Fruit fly (Drosophila melanogaster) whole organism, embryonic: Measurements from ENCODE around the gene nonC.

Source experiments
- Atf3 ChIP-seq: fragments of 200-800 bp; sonication (Bioruptor generic); optimal IDR thresholded peaks from 3 replicates; lab custom pipeline; 2016; ENCODE audit warnings: missing biosample characterization, missing genetic modification characterization
- Bgb ChIP-seq: fragments of 200-800 bp; sonication (Bioruptor generic); IDR thresholded peaks from 2 replicates; pipeline ENCODE4 v1.3.6; 2022; ENCODE audit warnings: missing biosample characterization, missing genetic modification characterization; ENCODE audit not compliant: partially characterized antibody
- C15 ChIP-seq: fragments of 200-800 bp; sonication (Bioruptor generic); IDR thresholded peaks from 3 replicates; pipeline ENCODE4 v1.3.6; 2022; ENCODE audit warnings: missing biosample characterization, missing genetic modification characterization
- CG11723 ChIP-seq: fragments of 200-800 bp; sonication (Bioruptor generic); optimal IDR thresholded peaks from 2 replicates; lab custom pipeline; 2017; ENCODE audit warnings: missing biosample characterization, mild to moderate bottlenecking, missing genetic modification characterization
- CG12219 ChIP-seq: fragments of 200-800 bp; sonication (Bioruptor generic); optimal IDR thresholded peaks from 3 replicates; lab custom pipeline; 2018; ENCODE audit warnings: missing biosample characterization, mild to moderate bottlenecking, missing genetic modification characterization
- CG13624 ChIP-seq: fragments of 200-800 bp; sonication (Bioruptor generic); optimal IDR thresholded peaks from 2 replicates; lab custom pipeline; 2016; ENCODE audit warnings: missing biosample characterization, missing genetic modification characterization
- CG15073 ChIP-seq: fragments of 200-800 bp; sonication (Bioruptor generic); optimal IDR thresholded peaks from 2 replicates; lab custom pipeline; 2016; ENCODE audit warnings: missing biosample characterization, missing genetic modification characterization
- CG15479 ChIP-seq: fragments of 200-800 bp; sonication (Bioruptor generic); optimal IDR thresholded peaks from 3 replicates; lab custom pipeline; 2019; ENCODE audit warnings: missing biosample characterization, mild to moderate bottlenecking, missing genetic modification characterization, moderate library complexity
- CG17385 ChIP-seq: fragments of 200-800 bp; sonication (Bioruptor generic); optimal IDR thresholded peaks from 3 replicates; lab custom pipeline; 2018; ENCODE audit warnings: missing biosample characterization, mild to moderate bottlenecking, missing genetic modification characterization
- CG1792 ChIP-seq: fragments of 200-800 bp; sonication (Bioruptor generic); optimal IDR thresholded peaks from 2 replicates; lab custom pipeline; 2016; ENCODE audit warnings: missing biosample characterization, missing genetic modification characterization
- CG18011 ChIP-seq: fragments of 200-800 bp; sonication (Bioruptor generic); optimal IDR thresholded peaks from 2 replicates; lab custom pipeline; 2017; ENCODE audit warnings: missing biosample characterization, missing genetic modification characterization, mild to moderate bottlenecking, moderate library complexity, missing genotype
- CG30403 ChIP-seq: fragments of 200-800 bp; sonication (Bioruptor generic); optimal IDR thresholded peaks from 3 replicates; lab custom pipeline; 2016; ENCODE audit warnings: missing biosample characterization, missing genetic modification characterization
- CG3281 ChIP-seq: fragments of 200-800 bp; sonication (Bioruptor generic); optimal IDR thresholded peaks from 3 replicates; lab custom pipeline; 2017; ENCODE audit warnings: missing biosample characterization, mild to moderate bottlenecking, missing genetic modification characterization
- CG5953 ChIP-seq: fragments of 200-800 bp; sonication (Bioruptor generic); IDR thresholded peaks from 2 replicates; pipeline ENCODE4 v1.3.6; 2022; ENCODE audit warnings: missing biosample characterization, missing genetic modification characterization
- CG6854 ChIP-seq: fragments of 200-800 bp; sonication (Bioruptor generic); optimal IDR thresholded peaks from 3 replicates; lab custom pipeline; 2017; ENCODE audit warnings: missing biosample characterization, mild to moderate bottlenecking, missing genetic modification characterization
- CG8290 ChIP-seq, 3 experiments: fragments of 200-800 bp; sonication (Bioruptor generic); optimal IDR thresholded peaks; 2 replicates each; lab custom pipeline; 2016 to 2019; ENCODE audit warnings: missing biosample characterization in 3 of 3, missing genetic modification characterization in 3 of 3, mild to moderate bottlenecking in 2 of 3, moderate library complexity in 1 of 3
- CG9797 ChIP-seq: fragments of 200-800 bp; sonication (Bioruptor generic); optimal IDR thresholded peaks from 3 replicates; lab custom pipeline; 2018; ENCODE audit warnings: missing biosample characterization, mild to moderate bottlenecking, missing genetic modification characterization
- CG9932 ChIP-seq: fragments of 200-800 bp; sonication (Bioruptor generic); IDR thresholded peaks from 2 replicates; pipeline ENCODE4 v1.3.6; 2022; ENCODE audit warnings: missing biosample characterization, missing genetic modification characterization
- Dad ChIP-seq: fragments of 200-800 bp; sonication (Bioruptor generic); optimal IDR thresholded peaks from 3 replicates; lab custom pipeline; 2016; ENCODE audit warnings: missing biosample characterization, missing genetic modification characterization
- Doc3 ChIP-seq: fragments of 200-800 bp; sonication (Bioruptor generic); IDR thresholded peaks from 3 replicates; pipeline ENCODE4 v1.3.6; 2022; ENCODE audit warnings: missing biosample characterization, missing genetic modification characterization; ENCODE audit not compliant: partially characterized antibody
- Dp ChIP-seq: fragments of 200-800 bp; sonication (Bioruptor generic); optimal IDR thresholded peaks from 2 replicates; lab custom pipeline; 2018; ENCODE audit warnings: missing biosample characterization, mild to moderate bottlenecking, missing genetic modification characterization, moderate library complexity
- Dref ChIP-seq: fragments of 200-800 bp; sonication (Bioruptor generic); IDR thresholded peaks from 2 replicates; pipeline ENCODE4 v1.3.6; 2022; ENCODE audit warnings: missing biosample characterization, missing genetic modification characterization
- Neu2 ChIP-seq: fragments of 200-800 bp; sonication (Bioruptor generic); optimal IDR thresholded peaks from 3 replicates; lab custom pipeline; 2016; ENCODE audit warnings: missing biosample characterization, missing genetic modification characterization, borderline replicate concordance
- Nf-YB ChIP-seq: fragments of 200-800 bp; sonication (Bioruptor generic); optimal IDR thresholded peaks from 3 replicates; lab custom pipeline; 2019; ENCODE audit warnings: missing biosample characterization, mild to moderate bottlenecking, missing genetic modification characterization, moderate library complexity
- Sin3A ChIP-seq: fragments of >200 bp; optimal IDR thresholded peaks from 2 replicates; lab custom pipeline; 2018
- ato ChIP-seq: fragments of 200-800 bp; sonication (Bioruptor generic); IDR thresholded peaks from 2 replicates; pipeline ENCODE4 v1.3.6; 2022; ENCODE audit warnings: missing biosample characterization, missing genetic modification characterization; ENCODE audit not compliant: partially characterized antibody
- az2 ChIP-seq: fragments of 200-800 bp; sonication (Bioruptor generic); optimal IDR thresholded peaks from 3 replicates; lab custom pipeline; 2016; ENCODE audit warnings: missing biosample characterization, missing genetic modification characterization
- bbx ChIP-seq: fragments of 200-800 bp; sonication (Bioruptor generic); IDR thresholded peaks from 2 replicates; pipeline ENCODE4 v1.3.6; 2022; ENCODE audit warnings: missing biosample characterization, missing genetic modification characterization; ENCODE audit not compliant: partially characterized antibody
- cad ChIP-seq: fragments of >200 bp; optimal IDR thresholded peaks from 2 replicates; lab custom pipeline; 2017; ENCODE audit warnings: missing biosample characterization, missing genetic modification characterization
- cg ChIP-seq: fragments of 200-800 bp; sonication (Bioruptor generic); optimal IDR thresholded peaks from 3 replicates; lab custom pipeline; 2019; ENCODE audit warnings: missing biosample characterization, mild to moderate bottlenecking, missing genetic modification characterization, moderate library complexity
- crp ChIP-seq, 2 experiments: fragments of 200-800 bp; sonication (Bioruptor generic); optimal IDR thresholded peaks; 2 replicates in 1 of 2; 3 replicates in 1 of 2; lab custom pipeline; 2017; ENCODE audit warnings: missing biosample characterization in 2 of 2, missing genetic modification characterization in 2 of 2, mild to moderate bottlenecking in 1 of 2, moderate library complexity in 1 of 2
- danr ChIP-seq: fragments of 200-800 bp; sonication (Bioruptor generic); IDR thresholded peaks from 2 replicates; pipeline ENCODE4 v1.3.6; 2022; ENCODE audit warnings: missing biosample characterization, missing genetic modification characterization
- dati ChIP-seq: fragments of 200-800 bp; sonication (Bioruptor generic); IDR thresholded peaks from 2 replicates; pipeline ENCODE4 v1.3.6; 2022; ENCODE audit warnings: missing biosample characterization, missing genetic modification characterization
- exex ChIP-seq: fragments of 200-800 bp; sonication (Bioruptor generic); optimal IDR thresholded peaks from 4 replicates; lab custom pipeline; 2018; ENCODE audit warnings: missing biosample characterization, mild to moderate bottlenecking, missing genetic modification characterization, moderate library complexity
- fru ChIP-seq: fragments of >200 bp; optimal IDR thresholded peaks from 2 replicates; lab custom pipeline; 2017
- fu2 ChIP-seq: fragments of 200-800 bp; sonication (Bioruptor generic); optimal IDR thresholded peaks from 2 replicates; lab custom pipeline; 2016; ENCODE audit warnings: missing biosample characterization, missing genetic modification characterization
- maf-S ChIP-seq: fragments of 200-800 bp; sonication (Bioruptor generic); optimal IDR thresholded peaks from 2 replicates; lab custom pipeline; 2016; ENCODE audit warnings: missing biosample characterization, missing genetic modification characterization
- mld ChIP-seq: fragments of 200-800 bp; sonication (Bioruptor generic); IDR thresholded peaks from 3 replicates; pipeline ENCODE4 v1.3.6; 2022; ENCODE audit warnings: missing biosample characterization, missing genetic modification characterization; ENCODE audit not compliant: partially characterized antibody
- nmo ChIP-seq: fragments of 200-800 bp; sonication (Bioruptor generic); optimal IDR thresholded peaks from 2 replicates; lab custom pipeline; 2018; ENCODE audit warnings: missing biosample characterization, mild to moderate bottlenecking, missing genetic modification characterization, moderate library complexity
- onecut ChIP-seq: fragments of 200-800 bp; sonication (Bioruptor generic); IDR thresholded peaks from 2 replicates; pipeline ENCODE4 v1.3.6; 2022; ENCODE audit warnings: missing biosample characterization, missing genetic modification characterization
- phol ChIP-seq: fragments of 200-800 bp; sonication (Bioruptor generic); optimal IDR thresholded peaks from 3 replicates; lab custom pipeline; 2018; ENCODE audit warnings: missing biosample characterization, mild to moderate bottlenecking, missing genetic modification characterization, moderate library complexity
- rib ChIP-seq: fragments of 200-800 bp; sonication (Bioruptor generic); IDR thresholded peaks from 2 replicates; pipeline ENCODE4 v1.3.6; 2022; ENCODE audit warnings: missing biosample characterization, missing genetic modification characterization
- sisA ChIP-seq: fragments of 200-800 bp; sonication (Bioruptor generic); IDR thresholded peaks from 2 replicates; pipeline ENCODE4 v1.3.6; 2022; ENCODE audit warnings: missing biosample characterization, missing genetic modification characterization
- slbo ChIP-seq: fragments of 200-800 bp; sonication (Bioruptor generic); IDR thresholded peaks from 2 replicates; pipeline ENCODE4 v1.3.6; 2022; ENCODE audit warnings: missing biosample characterization, missing genetic modification characterization
- sna ChIP-seq: fragments of 200-800 bp; sonication (Bioruptor generic); IDR thresholded peaks from 2 replicates; pipeline ENCODE4 v1.3.6; 2022; ENCODE audit warnings: missing biosample characterization, missing genetic modification characterization; ENCODE audit not compliant: partially characterized antibody
- so ChIP-seq: fragments of 200-800 bp; sonication (Bioruptor generic); IDR thresholded peaks from 3 replicates; pipeline ENCODE4 v1.3.6; 2022; ENCODE audit warnings: missing biosample characterization, missing genetic modification characterization
- tna ChIP-seq: fragments of 200-800 bp; sonication (Bioruptor generic); IDR thresholded peaks from 2 replicates; pipeline ENCODE4 v1.3.6; 2022; ENCODE audit warnings: missing biosample characterization, missing genetic modification characterization; ENCODE audit not compliant: partially characterized antibody
- trem ChIP-seq: fragments of 200-800 bp; optimal IDR thresholded peaks from 3 replicates; lab custom pipeline; 2019; ENCODE audit warnings: missing biosample characterization, mild to moderate bottlenecking, missing genetic modification characterization, moderate library complexity
- twi ChIP-seq: fragments of 200-800 bp; optimal IDR thresholded peaks from 2 replicates; lab custom pipeline; 2019; ENCODE audit warnings: missing biosample characterization, mild to moderate bottlenecking, missing genetic modification characterization, moderate library complexity
- wek ChIP-seq: fragments of 200-800 bp; sonication (Bioruptor generic); optimal IDR thresholded peaks from 3 replicates; lab custom pipeline; 2018; ENCODE audit warnings: missing biosample characterization, mild to moderate bottlenecking, missing genetic modification characterization, moderate library complexity
- zen2 ChIP-seq: fragments of 200-800 bp; sonication (Bioruptor generic); IDR thresholded peaks from 3 replicates; pipeline ENCODE4 v1.3.6; 2022; ENCODE audit warnings: missing biosample characterization, missing genetic modification characterization; ENCODE audit not compliant: partially characterized antibody

The nonC gene

dm6 chrX:6824203-6824602 is at the start of gene nonC:
Gene nonC, plus strand, starts transcription at chrX:6824496.
- TF ChIP-seq trem, result peak; percentile 70
- no peak for TF ChIP-seq CG30403
- peak; percentile 37 to 86 for TF ChIP-seq crp (GFP tag; optimal IDR thresholded peaks at IDR 0.05; lab: Kevin White, UChicago)
- TF ChIP-seq slbo, result no peak
- peak; percentile 34 for TF ChIP-seq phol (tag; lab: Kevin White, UChicago)
- TF ChIP-seq Dp (GFP tag; lab: Kevin White, UChicago), result peak; percentile 82
- no peak for TF ChIP-seq wek (GFP tag; lab: Kevin White, UChicago)
- TF ChIP-seq Neu2 (GFP tag; lab: Kevin White, UChicago), result no peak
- no peak for TF ChIP-seq Atf3 (GFP tag; lab: Kevin White, UChicago)
- no peak for TF ChIP-seq danr (GFP tag; lab: Robert Waterston, UW)
- peak; percentile 78 for TF ChIP-seq zen2 (GFP tag; lab: Robert Waterston, UW)
- no peak for TF ChIP-seq CG17385
- no peak for TF ChIP-seq fru
- TF ChIP-seq so (GFP tag; lab: Robert Waterston, UW), result no peak
- TF ChIP-seq sna (GFP tag; lab: Robert Waterston, UW), result peak; percentile 91
- no peak for TF ChIP-seq az2
- peak; percentile 85 for TF ChIP-seq bbx (GFP tag; lab: Robert Waterston, UW)
- TF ChIP-seq sisA (GFP tag; lab: Robert Waterston, UW), result no peak
- TF ChIP-seq tna (GFP tag; lab: Robert Waterston, UW), result peak; percentile 84
- TF ChIP-seq Bgb (GFP tag; lab: Robert Waterston, UW), result peak; percentile 89
- peak; percentile 27 for TF ChIP-seq nmo (GFP tag; lab: Kevin White, UChicago)
- no peak for TF ChIP-seq maf-S
- TF ChIP-seq fu2 (GFP tag; lab: Kevin White, UChicago), result no peak
- TF ChIP-seq CG9797 (GFP tag; lab: Kevin White, UChicago), result peak; percentile 55
- no peak for TF ChIP-seq twi (tag; lab: Kevin White, UChicago)
- peak; percentile 67 for TF ChIP-seq Dref
- TF ChIP-seq CG15073, result no peak
- peak; percentile 65 for TF ChIP-seq ato (GFP tag; lab: Robert Waterston, UW)
- TF ChIP-seq cad (GFP tag; lab: Kevin White, UChicago), result no peak
- no peak for TF ChIP-seq rib (GFP tag; lab: Robert Waterston, UW)
- TF ChIP-seq Sin3A (lab: Kevin White, UChicago), result peak; percentile 85
- TF ChIP-seq CG15479 (GFP tag; lab: Kevin White, UChicago), result no peak
- TF ChIP-seq CG6854, result no peak
- no peak for TF ChIP-seq exex (tag; lab: Kevin White, UChicago)
- TF ChIP-seq Doc3 (GFP tag; lab: Robert Waterston, UW), result peak; percentile 84
- TF ChIP-seq Nf-YB, result no peak
- no peak for TF ChIP-seq dati (GFP tag; lab: Robert Waterston, UW)
- TF ChIP-seq CG3281, result no peak
- peak; percentile 70; the same call in 2 of the 3 replicates for TF ChIP-seq mld
- no peak for TF ChIP-seq CG18011
- TF ChIP-seq CG12219 (GFP tag; lab: Kevin White, UChicago), result no peak
- TF ChIP-seq CG5953, result no peak
- no peak for TF ChIP-seq C15 (GFP tag; lab: Robert Waterston, UW)
- TF ChIP-seq CG11723 (GFP tag; lab: Kevin White, UChicago), result no peak
- no peak for TF ChIP-seq Dad
- TF ChIP-seq CG9932, result no peak
- TF ChIP-seq cg, result peak; percentile 11
- TF ChIP-seq onecut, result no peak
- TF ChIP-seq CG1792 (GFP tag; lab: Kevin White, UChicago), result no peak
- no peak for TF ChIP-seq CG8290 (GFP tag; optimal IDR thresholded peaks at IDR 0.05; lab: Kevin White, UChicago)
- TF ChIP-seq CG8290 (tag; optimal IDR thresholded peaks at IDR 0.05; lab: Kevin White, UChicago), result no peak
- no peak for TF ChIP-seq CG13624 (GFP tag; lab: Kevin White, UChicago)
